Worm (Caenorhabditis elegans) whole organism, L2 larva: Measurements from ENCODE around the gene taf-7.1.

Source experiments
- C34F6.9 ChIP-seq: fragments of 150-350 bp; optimal IDR thresholded peaks from 2 replicates; lab custom pipeline; 2014; ENCODE audit warnings: missing biosample characterization, missing genetic modification characterization
- F13H6.1 ChIP-seq: sonication (generic microtip); optimal IDR thresholded peaks from 2 replicates; lab custom pipeline; 2016; ENCODE audit warnings: missing genetic modification characterization, missing compliant biosample characterization
- R02D3.7 ChIP-seq: fragments of 150-350 bp; optimal IDR thresholded peaks from 2 replicates; lab custom pipeline; 2014; ENCODE audit warnings: missing biosample characterization, missing genetic modification characterization
- Y55F3AM.14 ChIP-seq: fragments of 200-800 bp; sonication (Bioruptor generic); optimal IDR thresholded peaks from 2 replicates; lab custom pipeline; 2018; ENCODE audit warnings: mild to moderate bottlenecking, missing genetic modification characterization, missing compliant biosample characterization
- ZK546.5 ChIP-seq: sonication (generic microtip); optimal IDR thresholded peaks from 2 replicates; lab custom pipeline; 2017; ENCODE audit warnings: missing biosample characterization, missing genetic modification characterization
- blmp-1 ChIP-seq: sonication (generic microtip); optimal IDR thresholded peaks from 2 replicates; lab custom pipeline; 2017; ENCODE audit warnings: missing genetic modification characterization, mild to moderate bottlenecking, missing compliant biosample characterization, antibody characterized with exemption, moderate library complexity; ENCODE audit not compliant: insufficient read depth
- ceh-82 ChIP-seq: fragments of 150-350 bp; optimal IDR thresholded peaks from 2 replicates; lab custom pipeline; 2014; ENCODE audit warnings: missing biosample characterization, missing genetic modification characterization
- crh-2 ChIP-seq: sonication (generic microtip); optimal IDR thresholded peaks from 2 replicates; lab custom pipeline; 2017; ENCODE audit warnings: missing biosample characterization, missing genetic modification characterization
- dmd-4 ChIP-seq: sonication (generic microtip); optimal IDR thresholded peaks from 2 replicates; lab custom pipeline; 2017; ENCODE audit warnings: missing biosample characterization, missing genetic modification characterization
- egl-27 ChIP-seq: sonication (generic microtip); optimal IDR thresholded peaks from 3 replicates; lab custom pipeline; 2017; ENCODE audit warnings: missing biosample characterization, missing genetic modification reagents, missing genetic modification characterization
- fos-1 ChIP-seq: fragments of 150-350 bp; optimal IDR thresholded peaks from 2 replicates; lab custom pipeline; 2014; ENCODE audit warnings: missing biosample characterization, missing genetic modification characterization
- gmeb-1 ChIP-seq: fragments of 150-350 bp; optimal IDR thresholded peaks from 2 replicates; lab custom pipeline; 2014; ENCODE audit warnings: missing biosample characterization, missing genetic modification characterization
- lin-11 ChIP-seq: fragments of 150-350 bp; sonication (generic microtip); optimal IDR thresholded peaks from 2 replicates; lab custom pipeline; 2014; ENCODE audit warnings: missing biosample characterization, missing genetic modification characterization, inconsistent platforms, mixed read lengths
- lin-13 ChIP-seq: fragments of 150-350 bp; optimal IDR thresholded peaks from 2 replicates; lab custom pipeline; 2014; ENCODE audit warnings: missing biosample characterization, missing genetic modification reagents, missing genetic modification characterization
- lin-39 ChIP-seq: fragments of 150-350 bp; optimal IDR thresholded peaks from 2 replicates; lab custom pipeline; 2014; ENCODE audit warnings: missing biosample characterization, missing genetic modification reagents, missing genetic modification characterization
- lsy-2 ChIP-seq, 2 experiments: fragments of 150-350 bp in 1 of 2; sonication (generic microtip) in 1 of 2; optimal IDR thresholded peaks; 2 replicates each; lab custom pipeline; 2014 to 2017; ENCODE audit warnings: missing biosample characterization in 2 of 2, missing genetic modification characterization in 2 of 2
- mab-5 ChIP-seq: fragments of 150-350 bp; optimal IDR thresholded peaks from 2 replicates; lab custom pipeline; 2014; ENCODE audit warnings: missing biosample characterization, missing genetic modification characterization
- mdl-1 ChIP-seq, 2 experiments: fragments of 150-350 bp in 1 of 2; sonication (generic microtip) in 1 of 2; optimal IDR thresholded peaks; 2 replicates each; lab custom pipeline; 2017; ENCODE audit warnings: missing biosample characterization in 2 of 2, missing genetic modification characterization in 2 of 2
- nhr-10 ChIP-seq: sonication (generic microtip); optimal IDR thresholded peaks from 2 replicates; lab custom pipeline; 2017; ENCODE audit warnings: missing biosample characterization, missing genetic modification characterization
- nhr-11 ChIP-seq: fragments of 150-350 bp; optimal IDR thresholded peaks from 2 replicates; lab custom pipeline; 2014; ENCODE audit warnings: missing biosample characterization, missing genetic modification characterization
- nhr-12 ChIP-seq: fragments of 150-350 bp; optimal IDR thresholded peaks from 2 replicates; lab custom pipeline; 2014; ENCODE audit warnings: missing biosample characterization, missing genetic modification characterization
- nhr-129 ChIP-seq: fragments of 150-350 bp; optimal IDR thresholded peaks from 2 replicates; lab custom pipeline; 2014; ENCODE audit warnings: missing biosample characterization, missing genetic modification characterization
- nhr-21 ChIP-seq: fragments of 150-350 bp; optimal IDR thresholded peaks from 2 replicates; lab custom pipeline; 2014; ENCODE audit warnings: missing biosample characterization, missing genetic modification characterization
- nhr-25 ChIP-seq: fragments of 150-350 bp; sonication (generic microtip); optimal IDR thresholded peaks from 3 replicates; lab custom pipeline; 2014; ENCODE audit warnings: missing biosample characterization, missing genetic modification characterization
- nhr-6 ChIP-seq: fragments of 150-350 bp; optimal IDR thresholded peaks from 2 replicates; lab custom pipeline; 2014; ENCODE audit warnings: missing biosample characterization, missing genetic modification characterization
- peb-1 ChIP-seq: fragments of 150-350 bp; optimal IDR thresholded peaks from 2 replicates; lab custom pipeline; 2014; ENCODE audit warnings: missing biosample characterization, missing genetic modification characterization
- sem-4 ChIP-seq: fragments of 150-350 bp; optimal IDR thresholded peaks from 2 replicates; lab custom pipeline; 2014; ENCODE audit warnings: missing biosample characterization, missing genetic modification reagents, missing genetic modification characterization
- skn-1 ChIP-seq: sonication (generic microtip); optimal IDR thresholded peaks from 2 replicates; lab custom pipeline; 2017; ENCODE audit warnings: missing biosample characterization, missing genetic modification characterization
- sma-3 ChIP-seq: sonication (generic microtip); optimal IDR thresholded peaks from 2 replicates; lab custom pipeline; 2016; ENCODE audit warnings: missing genetic modification reagents, missing genetic modification characterization, missing compliant biosample characterization
- sma-9 ChIP-seq, 2 experiments: fragments of 150-350 bp in 1 of 2; sonication (generic microtip) in 1 of 2; optimal IDR thresholded peaks; 2 replicates each; lab custom pipeline; 2014 to 2016; ENCODE audit warnings: missing genetic modification characterization in 2 of 2, mild to moderate bottlenecking in 1 of 2, missing biosample characterization in 1 of 2, missing compliant biosample characterization in 1 of 2, missing genetic modification reagents in 1 of 2, moderate library complexity in 1 of 2
- unc-39 ChIP-seq: fragments of 150-350 bp; optimal IDR thresholded peaks from 2 replicates; lab custom pipeline; 2014; ENCODE audit warnings: missing biosample characterization, missing genetic modification characterization
- unc-55 ChIP-seq: fragments of 150-350 bp; sonication (generic microtip); optimal IDR thresholded peaks from 3 replicates; lab custom pipeline; 2014; ENCODE audit warnings: missing biosample characterization, missing genetic modification reagents, missing genetic modification characterization
- ztf-1 ChIP-seq: fragments of 200-800 bp; sonication (Bioruptor generic); conservative IDR thresholded peaks from 2 replicates; pipeline ENCODE4 v1.3.6; 2022; ENCODE audit warnings: missing genetic modification characterization, missing compliant biosample characterization
- ztf-11 ChIP-seq: sonication (generic microtip); optimal IDR thresholded peaks from 2 replicates; lab custom pipeline; 2017; ENCODE audit warnings: missing biosample characterization, missing genetic modification characterization
- ztf-4 ChIP-seq: fragments of 150-350 bp; optimal IDR thresholded peaks from 2 replicates; lab custom pipeline; 2014; ENCODE audit warnings: missing biosample characterization, missing genetic modification characterization

taf-7.1 gene

ce11 chrX:11821159-11821720 is 16.0 kb downstream of the taf-7.1 start:
- peak; percentile 33 for TF ChIP-seq F13H6.1 (tag; lab: Kevin White, UChicago)
- TF ChIP-seq C34F6.9 (tag; lab: Kevin White, UChicago) = peak; percentile 3
- no peak for TF ChIP-seq nhr-129 (tag; lab: Kevin White, UChicago)

- TF ChIP-seq C34F6.9 (tag; lab: Kevin White, UChicago) = peak; percentile 28
- TF ChIP-seq F13H6.1 (tag; lab: Kevin White, UChicago) = peak; percentile 76
- TF ChIP-seq nhr-21 (tag; lab: Kevin White, UChicago) = no peak
- TF ChIP-seq sem-4 (tag; lab: Kevin White, UChicago) = no peak
- TF ChIP-seq unc-55 (GFP tag; lab: Kevin White, UChicago) = no peak
- peak; percentile 47 for TF ChIP-seq nhr-129 (tag; lab: Kevin White, UChicago)
These were observed 18.6 kb downstream of the taf-7.1 start for ce11 chrX:11818711-11819110.

ce11 chrX:11816825-11817224 is 20.5 kb downstream of the taf-7.1 start:
- TF ChIP-seq C34F6.9 (tag; lab: Kevin White, UChicago) = no peak
- no peak for TF ChIP-seq lin-11
- TF ChIP-seq ztf-4 (tag; lab: Kevin White, UChicago) = no peak
- TF ChIP-seq F13H6.1 (tag; lab: Kevin White, UChicago) = no peak
- TF ChIP-seq nhr-12 = no peak
- TF ChIP-seq ceh-82 = no peak
- TF ChIP-seq unc-39 (tag; lab: Kevin White, UChicago) = no peak
- TF ChIP-seq, all 48 proteins: peak for 0

DNA sequence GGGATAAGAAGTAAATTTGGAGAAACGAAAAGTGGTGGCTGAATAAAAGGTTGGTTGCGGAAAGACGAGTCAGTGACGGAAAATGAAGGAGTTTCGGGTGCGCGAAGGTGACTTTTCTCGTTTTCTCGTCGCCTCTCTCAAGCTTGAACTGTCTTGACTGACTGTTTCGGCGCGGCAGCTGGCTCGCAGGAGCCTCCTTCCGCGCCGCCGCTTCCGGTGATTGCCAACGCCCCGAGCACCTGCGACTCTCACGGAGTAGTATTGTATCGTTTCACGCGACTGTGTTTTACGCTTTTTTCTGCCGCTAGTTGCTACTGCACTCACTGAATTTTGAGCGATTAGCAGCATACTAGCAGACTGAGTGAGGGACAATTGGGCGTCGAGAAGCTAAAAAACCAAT is 22.6 kb downstream of the taf-7.1 start, which contains the start of gene C34E11.2:
TSS of gene C34E11.2 (minus strand) at position 84 of the 400 bp plus-strand sequence.
- no peak for TF ChIP-seq ZK546.5 (tag; lab: Kevin White, UChicago)
- no peak for TF ChIP-seq nhr-10 (tag; lab: Kevin White, UChicago)
- TF ChIP-seq lsy-2 (tag; optimal IDR thresholded peaks at IDR 0.05; lab: Kevin White, UChicago) = no peak
- no peak for TF ChIP-seq unc-55 (GFP tag; lab: Kevin White, UChicago)
- no peak for TF ChIP-seq dmd-4
- no peak for TF ChIP-seq crh-2 (tag; lab: Kevin White, UChicago)
- TF ChIP-seq, all 48 proteins: peak for 0

DNA sequence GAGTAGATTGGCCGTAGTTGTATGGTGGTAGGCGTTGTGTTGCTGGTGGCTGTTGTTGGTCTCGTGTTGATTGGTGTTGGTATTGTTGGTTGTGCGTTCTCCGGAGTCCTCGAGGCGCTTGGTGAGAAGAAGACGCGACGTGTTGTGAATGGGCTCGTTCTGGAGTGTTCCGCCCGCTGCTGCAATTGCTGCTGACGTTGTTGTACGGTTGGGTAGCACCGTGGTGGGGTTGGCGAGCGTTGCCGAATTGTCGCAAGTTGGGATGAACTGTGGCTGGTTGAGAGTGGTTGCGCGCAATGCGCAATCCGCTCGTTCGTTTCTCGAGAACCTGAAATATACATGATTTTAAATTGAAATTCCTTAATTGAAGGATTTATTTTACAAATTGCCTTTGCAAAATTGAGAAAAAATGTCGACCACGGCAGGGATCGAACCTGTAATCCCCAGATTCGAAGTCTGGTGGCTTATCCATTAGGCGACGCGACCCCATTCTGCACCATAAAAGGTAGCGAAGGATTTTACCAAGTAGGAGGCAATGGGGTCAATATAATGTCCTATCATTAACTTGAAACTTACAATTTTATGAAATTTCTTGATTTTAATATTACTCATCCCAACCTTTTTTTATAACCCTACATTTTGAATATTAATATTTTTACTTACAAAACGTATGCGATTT is 31.0 kb downstream of the taf-7.1 start:
- TF ChIP-seq lin-39 (tag; lab: Kevin White, UChicago) = no peak
- no peak for TF ChIP-seq nhr-12
- TF ChIP-seq skn-1 = no peak
- no peak for TF ChIP-seq lin-11
- TF ChIP-seq sma-3 = no peak
- TF ChIP-seq blmp-1 (tag; lab: Kevin White, UChicago) = no peak
- no peak for TF ChIP-seq peb-1 (tag; lab: Kevin White, UChicago)
- no peak for TF ChIP-seq ztf-11 (tag; lab: Kevin White, UChicago)
- TF ChIP-seq sma-9 (GFP tag; optimal IDR thresholded peaks at IDR 0.05; lab: Kevin White, UChicago) = no peak
- no peak for TF ChIP-seq sma-9 (tag; optimal IDR thresholded peaks at IDR 0.05; lab: Kevin White, UChicago)

DNA sequence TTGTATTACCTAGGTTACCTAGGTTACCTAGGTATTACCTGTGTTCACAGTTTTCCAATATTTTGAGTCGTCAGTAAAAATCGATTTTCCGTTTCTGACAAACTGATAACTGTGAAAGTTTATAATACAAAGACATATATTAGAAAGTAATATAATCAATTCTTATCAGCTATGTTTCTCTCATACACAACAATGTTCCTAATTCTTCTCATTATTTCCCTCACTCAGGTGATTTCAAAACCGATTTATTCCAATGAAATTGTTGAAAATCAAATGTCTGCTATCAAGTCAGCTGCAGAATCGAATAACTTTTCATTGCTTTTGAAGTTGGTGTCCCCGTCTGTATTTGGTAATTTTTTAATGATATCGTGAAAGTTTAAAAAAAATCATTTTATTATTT is 33.2 kb downstream of the taf-7.1 start, which contains the start of gene C34E11.4:
TSS of gene C34E11.4 (plus strand) at position 154 of the 400 bp plus-strand sequence.
- TF ChIP-seq nhr-11 (tag; lab: Kevin White, UChicago) = no peak
- TF ChIP-seq ztf-1 (GFP tag; lab: Robert Waterston, UW) = no peak
- TF ChIP-seq peb-1 (tag; lab: Kevin White, UChicago) = no peak

DNA sequence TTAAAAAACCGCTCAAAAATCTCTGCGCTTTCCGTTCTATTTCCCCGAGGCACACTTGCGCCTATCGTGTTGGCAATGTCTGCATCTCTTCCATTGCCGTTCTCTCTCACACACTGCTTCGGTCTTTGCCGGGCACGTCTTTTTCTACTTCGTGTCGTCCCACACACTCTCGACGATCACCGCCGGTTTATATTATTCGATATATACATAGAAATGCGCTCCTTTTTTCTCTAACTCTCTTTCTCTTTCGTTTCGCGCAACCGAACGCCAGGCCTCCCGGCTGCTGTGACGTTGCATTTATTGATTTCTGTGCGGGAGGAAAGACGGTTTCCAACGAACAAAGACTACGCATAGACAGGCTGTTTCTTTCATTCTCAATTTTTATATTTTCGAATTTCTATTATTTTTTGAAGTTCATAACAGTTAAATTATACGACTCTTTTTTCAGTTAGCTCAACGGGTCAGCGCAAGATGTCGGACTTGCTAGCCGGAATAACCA is 39.2 kb downstream of the taf-7.1 start, which contains the start of gene rsd-3:
TSS of gene rsd-3 (plus strand) at position 449 of the 499 bp plus-strand sequence.
- TF ChIP-seq crh-2 (tag; lab: Kevin White, UChicago) = peak; percentile 95
- no peak for TF ChIP-seq blmp-1 (tag; lab: Kevin White, UChicago)
- TF ChIP-seq sem-4 (tag; lab: Kevin White, UChicago) = peak; percentile 22
- TF ChIP-seq peb-1 (tag; lab: Kevin White, UChicago) = peak; percentile 84
- TF ChIP-seq dmd-4 = no peak
- no peak for TF ChIP-seq nhr-6 (tag; lab: Kevin White, UChicago)
- TF ChIP-seq mdl-1 (tag; optimal IDR thresholded peaks at IDR 0.05; lab: Kevin White, UChicago) = peak in 1 of 2 experiments; percentile 20
- TF ChIP-seq sma-3 = peak; percentile 47
- peak; percentile 20 for TF ChIP-seq lin-13
- TF ChIP-seq egl-27 = peak; percentile 21
- TF ChIP-seq sma-9 (GFP tag; optimal IDR thresholded peaks at IDR 0.05; lab: Kevin White, UChicago) = peak; percentile 63
- TF ChIP-seq sma-9 (tag; optimal IDR thresholded peaks at IDR 0.05; lab: Kevin White, UChicago) = no peak
- TF ChIP-seq unc-55 (GFP tag; lab: Kevin White, UChicago) = peak; percentile 47
- TF ChIP-seq nhr-21 (tag; lab: Kevin White, UChicago) = peak; percentile 8
- no peak for TF ChIP-seq R02D3.7 (tag; lab: Kevin White, UChicago)
- TF ChIP-seq nhr-129 (tag; lab: Kevin White, UChicago) = peak; percentile 39
- peak; percentile 3 for TF ChIP-seq gmeb-1 (tag; lab: Kevin White, UChicago)
- peak; percentile 31 for TF ChIP-seq nhr-25 (tag; lab: Kevin White, UChicago)
- TF ChIP-seq Y55F3AM.14 (GFP tag; lab: Kevin White, UChicago) = peak; percentile 4
- TF ChIP-seq C34F6.9 (tag; lab: Kevin White, UChicago) = peak; percentile 44
- peak; percentile 34 for TF ChIP-seq mab-5 (tag; lab: Kevin White, UChicago)
- peak; percentile 50 for TF ChIP-seq fos-1 (tag; lab: Kevin White, UChicago)
- TF ChIP-seq lsy-2 (tag; optimal IDR thresholded peaks at IDR 0.05; lab: Kevin White, UChicago) = peak in 1 of 2 experiments; percentile 44
